Fruit fly (Drosophila melanogaster) whole organism, embryonic: ENCODE data around the gene Nca.

Experiments used
- BtbVII ChIP-seq: fragments of 200-800 bp; sonication (Bioruptor generic); optimal IDR thresholded peaks from 3 replicates; lab custom pipeline; 2017; ENCODE audit warnings: missing biosample characterization, mild to moderate bottlenecking, missing genetic modification characterization
- CG10147 ChIP-seq: fragments of 200-800 bp; sonication (Bioruptor generic); optimal IDR thresholded peaks from 2 replicates; lab custom pipeline; 2019; ENCODE audit warnings: missing biosample characterization, mild to moderate bottlenecking, missing genetic modification characterization, moderate library complexity
- CG11504 ChIP-seq: fragments of 200-800 bp; sonication (Bioruptor generic); optimal IDR thresholded peaks from 3 replicates; lab custom pipeline; 2019; ENCODE audit warnings: missing biosample characterization, mild to moderate bottlenecking, missing genetic modification characterization, moderate library complexity
- CG13424 ChIP-seq: fragments of 200-800 bp; sonication (Bioruptor generic); optimal IDR thresholded peaks from 2 replicates; lab custom pipeline; 2019; ENCODE audit warnings: missing biosample characterization, mild to moderate bottlenecking, missing genetic modification characterization, moderate library complexity
- CG13894 ChIP-seq: fragments of 200-800 bp; sonication (Bioruptor generic); optimal IDR thresholded peaks from 3 replicates; lab custom pipeline; 2018; ENCODE audit warnings: missing biosample characterization, mild to moderate bottlenecking, missing genetic modification characterization, moderate library complexity
- CG18599 ChIP-seq: fragments of 200-800 bp; sonication (Bioruptor generic); optimal IDR thresholded peaks from 3 replicates; lab custom pipeline; 2017; ENCODE audit warnings: missing biosample characterization, missing genetic modification characterization, mild to moderate bottlenecking, moderate library complexity, missing genetic modification reagents
- CG2120 ChIP-seq: fragments of 200-800 bp; sonication (Bioruptor generic); optimal IDR thresholded peaks from 3 replicates; lab custom pipeline; 2016; ENCODE audit warnings: missing biosample characterization, missing genetic modification characterization
- CG2678 ChIP-seq: fragments of 200-800 bp; sonication (Bioruptor generic); optimal IDR thresholded peaks from 3 replicates; lab custom pipeline; 2019; ENCODE audit warnings: missing biosample characterization, mild to moderate bottlenecking, missing genetic modification characterization, moderate library complexity
- CG30403 ChIP-seq: fragments of 200-800 bp; sonication (Bioruptor generic); optimal IDR thresholded peaks from 3 replicates; lab custom pipeline; 2016; ENCODE audit warnings: missing biosample characterization, missing genetic modification characterization
- CG31388 ChIP-seq: fragments of 200-800 bp; sonication (Bioruptor generic); optimal IDR thresholded peaks from 2 replicates; lab custom pipeline; 2016; ENCODE audit warnings: missing biosample characterization, missing genetic modification characterization
- CG3281 ChIP-seq: fragments of 200-800 bp; sonication (Bioruptor generic); optimal IDR thresholded peaks from 3 replicates; lab custom pipeline; 2017; ENCODE audit warnings: missing biosample characterization, mild to moderate bottlenecking, missing genetic modification characterization
- CG4328 ChIP-seq: fragments of 200-800 bp; sonication (Bioruptor generic); optimal IDR thresholded peaks from 3 replicates; lab custom pipeline; 2017; ENCODE audit warnings: missing biosample characterization, missing genetic modification reagents, missing genetic modification characterization
- CG7372 ChIP-seq: fragments of 200-800 bp; sonication (Bioruptor generic); IDR thresholded peaks from 2 replicates; pipeline ENCODE4 v1.3.6; 2022; ENCODE audit warnings: missing biosample characterization, missing genetic modification characterization
- CG9727 ChIP-seq: fragments of 200-800 bp; sonication (Bioruptor generic); optimal IDR thresholded peaks from 3 replicates; lab custom pipeline; 2017; ENCODE audit warnings: missing biosample characterization, mild to moderate bottlenecking, missing genetic modification characterization
- CG9797 ChIP-seq: fragments of 200-800 bp; sonication (Bioruptor generic); optimal IDR thresholded peaks from 3 replicates; lab custom pipeline; 2018; ENCODE audit warnings: missing biosample characterization, mild to moderate bottlenecking, missing genetic modification characterization
- CoRest ChIP-seq: fragments of 200-800 bp; sonication (Bioruptor generic); optimal IDR thresholded peaks from 3 replicates; lab custom pipeline; 2018; ENCODE audit warnings: missing biosample characterization, mild to moderate bottlenecking, missing genetic modification characterization, moderate library complexity
- Ets65A ChIP-seq: fragments of 200-800 bp; sonication (Bioruptor generic); peaks from one replicate; lab custom pipeline; 2016; ENCODE audit warnings: missing biosample characterization, missing genetic modification characterization
- Hand ChIP-seq: fragments of 200-800 bp; sonication (Bioruptor generic); optimal IDR thresholded peaks from 2 replicates; lab custom pipeline; 2017; ENCODE audit warnings: mild to moderate bottlenecking, missing biosample characterization, missing genetic modification reagents, missing genetic modification characterization
- Hey ChIP-seq: fragments of 200-800 bp; sonication (Bioruptor generic); optimal IDR thresholded peaks from 3 replicates; lab custom pipeline; 2018; ENCODE audit warnings: missing biosample characterization, mild to moderate bottlenecking, missing genetic modification characterization
- Hmr ChIP-seq: fragments of 200-800 bp; sonication (Bioruptor generic); optimal IDR thresholded peaks from 3 replicates; lab custom pipeline; 2017; ENCODE audit warnings: mild to moderate bottlenecking, missing biosample characterization, missing genetic modification reagents, missing genetic modification characterization
- Hr51 ChIP-seq, 2 experiments: fragments of 200-800 bp; sonication (Bioruptor generic); optimal IDR thresholded peaks; 2 replicates in 1 of 2; 3 replicates in 1 of 2; lab custom pipeline; 2016 to 2018; ENCODE audit warnings: missing biosample characterization in 2 of 2, missing genetic modification characterization in 2 of 2, mild to moderate bottlenecking in 1 of 2, moderate library complexity in 1 of 2
- Meics ChIP-seq: fragments of 200-800 bp; sonication (Bioruptor generic); optimal IDR thresholded peaks from 2 replicates; lab custom pipeline; 2017; ENCODE audit warnings: missing biosample characterization, mild to moderate bottlenecking, missing genetic modification characterization
- Oli ChIP-seq: fragments of 200-800 bp; sonication (Bioruptor generic); optimal IDR thresholded peaks from 2 replicates; lab custom pipeline; 2018; ENCODE audit warnings: missing biosample characterization, mild to moderate bottlenecking, missing genetic modification characterization, moderate library complexity
- Optix ChIP-seq: fragments of 200-800 bp; sonication (Bioruptor generic); IDR thresholded peaks from 3 replicates; pipeline ENCODE4 v1.3.6; 2022; ENCODE audit warnings: missing biosample characterization, missing genetic modification characterization
- Poxn ChIP-seq: fragments of 200-800 bp; sonication (Bioruptor generic); IDR thresholded peaks from 2 replicates; pipeline ENCODE4 v1.3.6; 2022; ENCODE audit warnings: missing biosample characterization, missing genetic modification characterization
- abd-A ChIP-seq: fragments of 200-800 bp; sonication (Bioruptor generic); optimal IDR thresholded peaks from 3 replicates; lab custom pipeline; 2019; ENCODE audit warnings: missing biosample characterization, mild to moderate bottlenecking, missing genetic modification characterization, moderate library complexity
- dmrt99B ChIP-seq: fragments of 200-800 bp; sonication (Bioruptor generic); optimal IDR thresholded peaks from 2 replicates; lab custom pipeline; 2018; ENCODE audit warnings: missing biosample characterization, mild to moderate bottlenecking, missing genetic modification characterization, moderate library complexity
- dysf ChIP-seq: fragments of 200-800 bp; sonication (Bioruptor generic); IDR thresholded peaks from 3 replicates; pipeline ENCODE4 v1.3.6; 2022; ENCODE audit warnings: missing biosample characterization, missing genetic modification characterization
- fd96Cb ChIP-seq: fragments of 200-800 bp; sonication (Bioruptor generic); optimal IDR thresholded peaks from 2 replicates; lab custom pipeline; 2018; ENCODE audit warnings: missing biosample characterization, mild to moderate bottlenecking, missing genetic modification characterization, moderate library complexity
- gsb ChIP-seq: fragments of 200-800 bp; sonication (Bioruptor generic); IDR thresholded peaks from 2 replicates; pipeline ENCODE4 v1.3.6; 2022; ENCODE audit warnings: missing biosample characterization, missing genetic modification characterization
- her ChIP-seq: fragments of 200-800 bp; sonication (Bioruptor generic); optimal IDR thresholded peaks from 2 replicates; lab custom pipeline; 2016; ENCODE audit warnings: missing biosample characterization, missing genetic modification characterization
- hth ChIP-seq: fragments of >200 bp; optimal IDR thresholded peaks from 2 replicates; lab custom pipeline; 2017; ENCODE audit warnings: inconsistent platforms
- lab ChIP-seq: fragments of 200-800 bp; sonication (Bioruptor generic); optimal IDR thresholded peaks from 3 replicates; lab custom pipeline; 2017; ENCODE audit warnings: missing biosample characterization, missing genetic modification characterization, mild to moderate bottlenecking, moderate library complexity, missing genetic modification reagents
- nmo ChIP-seq: fragments of 200-800 bp; sonication (Bioruptor generic); optimal IDR thresholded peaks from 2 replicates; lab custom pipeline; 2018; ENCODE audit warnings: missing biosample characterization, mild to moderate bottlenecking, missing genetic modification characterization, moderate library complexity
- row ChIP-seq: fragments of 200-800 bp; sonication (Bioruptor generic); IDR thresholded peaks from 3 replicates; pipeline ENCODE4 v1.3.6; 2022; ENCODE audit warnings: missing biosample characterization, missing genetic modification characterization
- sens ChIP-seq: fragments of 200-800 bp; sonication (Bioruptor generic); peaks from one replicate; lab custom pipeline; 2016; ENCODE audit warnings: missing biosample characterization, missing genetic modification characterization
- slou ChIP-seq: fragments of 200-800 bp; sonication (Bioruptor generic); optimal IDR thresholded peaks from 3 replicates; lab custom pipeline; 2016; ENCODE audit warnings: missing biosample characterization, missing genetic modification characterization
- tgo ChIP-seq: fragments of 200-800 bp; sonication (Bioruptor generic); IDR thresholded peaks from 3 replicates; pipeline ENCODE4 v1.3.6; 2022; ENCODE audit warnings: missing biosample characterization, missing genetic modification characterization

Nca gene

dm6 chr3L:19961805-19962204 lies 29.9 kb upstream of the Nca start (continued):
- TF ChIP-seq CG9797 (GFP tag; lab: Kevin White, UChicago) (no peak), slou (GFP tag; lab: Kevin White, UChicago) (no peak), CG7372 (no peak), CG2120 (peak; percentile 43), Poxn (GFP tag; lab: Robert Waterston, UW) (no peak)

dm6 chr3L:19968725-19969598 lies 22.7 kb upstream of the Nca start:
- peak; percentile 28 for TF ChIP-seq Oli (tag; lab: Kevin White, UChicago)
- TF ChIP-seq CG3281 (GFP tag; lab: Kevin White, UChicago) = peak; percentile 31
- peak; percentile 54 for TF ChIP-seq CG11504 (tag; lab: Kevin White, UChicago)
- TF ChIP-seq CG31388 (GFP tag; lab: Kevin White, UChicago) = no peak
- no peak for TF ChIP-seq CG2678 (tag; lab: Kevin White, UChicago)
- TF ChIP-seq sens (GFP tag; lab: Kevin White, UChicago) = peak; percentile 52
- TF ChIP-seq BtbVII (GFP tag; lab: Kevin White, UChicago) = peak; percentile 12
- peak; percentile 3 for TF ChIP-seq CG30403 (GFP tag; lab: Kevin White, UChicago)
- TF ChIP-seq lab (GFP tag; lab: Kevin White, UChicago) = peak; percentile 46
- TF ChIP-seq Hr51 (GFP tag; optimal IDR thresholded peaks at IDR 0.05; lab: Kevin White, UChicago) = peak in 1 of 2 experiments; percentile 59
- TF ChIP-seq Ets65A (GFP tag; lab: Kevin White, UChicago) = peak; percentile 88
- peak; percentile 28 for TF ChIP-seq CoRest
- TF ChIP-seq CG4328 = no peak
- no peak for TF ChIP-seq hth
- TF ChIP-seq gsb (GFP tag; lab: Robert Waterston, UW) = no peak
- peak; percentile 64 for TF ChIP-seq CG13894 (tag; lab: Kevin White, UChicago)
- peak; percentile 38 for TF ChIP-seq dmrt99B (tag; lab: Kevin White, UChicago)
- TF ChIP-seq tgo (GFP tag; lab: Robert Waterston, UW) = no peak
- TF ChIP-seq nmo = peak; percentile 21
- TF ChIP-seq CG13424 (tag; lab: Kevin White, UChicago) = peak; percentile 31
- TF ChIP-seq her = no peak
- peak; percentile 81 for TF ChIP-seq abd-A (tag; lab: Kevin White, UChicago)
- TF ChIP-seq row (GFP tag; lab: Robert Waterston, UW) = peak; percentile 31; the same call in 1 of the 3 replicates
- TF ChIP-seq CG9727 (GFP tag; lab: Kevin White, UChicago) = peak; percentile 19
- 0 out of 3 replicates have a peak, but pooled peaks have one; percentile 8 for TF ChIP-seq dysf
- peak; percentile 2 for TF ChIP-seq fd96Cb
- 0 out of 3 replicates have a peak, but pooled peaks have one; percentile 9 for TF ChIP-seq Optix
- TF ChIP-seq Meics (GFP tag; lab: Kevin White, UChicago) = peak; percentile 42
- TF ChIP-seq Hand = peak; percentile 15
- peak; percentile 16 for TF ChIP-seq CG2120
- peak; percentile 80 for TF ChIP-seq Hey
- peak; percentile 61 for TF ChIP-seq Hmr (GFP tag; lab: Kevin White, UChicago)
- peak; percentile 53 for TF ChIP-seq CG10147
- peak; percentile 67 for TF ChIP-seq CG18599 (GFP tag; lab: Kevin White, UChicago)
- TF ChIP-seq, all 482 proteins: peak for 27
